Fruit fly (Drosophila melanogaster) whole organism, embryonic: ENCODE data around the gene Gclm.
A peak's percentile ranks its signal among the peaks of the same experiment; 100 is the strongest.

Experiments
- Ada2b ChIP-seq: fragments of 200-800 bp; sonication (Bioruptor generic); IDR thresholded peaks from 2 replicates; pipeline ENCODE4 v1.3.6; 2022; ENCODE audit warnings: missing biosample characterization, missing genetic modification characterization
- Asciz ChIP-seq: fragments of 200-800 bp; sonication (Bioruptor generic); optimal IDR thresholded peaks from 2 replicates; lab custom pipeline; 2017; ENCODE audit warnings: missing biosample characterization, mild to moderate bottlenecking, missing genetic modification characterization, missing genetic modification reagents
- Bgb ChIP-seq: fragments of 200-800 bp; sonication (Bioruptor generic); IDR thresholded peaks from 2 replicates; pipeline ENCODE4 v1.3.6; 2022; ENCODE audit warnings: missing biosample characterization, missing genetic modification characterization; ENCODE audit not compliant: partially characterized antibody
- CG10274 ChIP-seq: fragments of 200-800 bp; sonication (Bioruptor generic); optimal IDR thresholded peaks from 3 replicates; lab custom pipeline; 2017; ENCODE audit warnings: missing biosample characterization, mild to moderate bottlenecking, missing genetic modification characterization
- CG11085 ChIP-seq: fragments of 200-800 bp; sonication (Bioruptor generic); IDR thresholded peaks from 2 replicates; pipeline ENCODE4 v1.3.6; 2022; ENCODE audit warnings: missing biosample characterization, missing genetic modification characterization
- CG12299 ChIP-seq: fragments of 200-800 bp; sonication (Bioruptor generic); optimal IDR thresholded peaks from 2 replicates; lab custom pipeline; 2018; ENCODE audit warnings: missing biosample characterization, mild to moderate bottlenecking, missing genetic modification characterization
- CG12659 ChIP-seq: fragments of 200-800 bp; sonication (Bioruptor generic); optimal IDR thresholded peaks from 3 replicates; lab custom pipeline; 2017; ENCODE audit warnings: mild to moderate bottlenecking, missing biosample characterization, missing genetic modification reagents, missing genetic modification characterization
- CG14014 ChIP-seq: fragments of 200-800 bp; sonication (Bioruptor generic); IDR thresholded peaks from 2 replicates; pipeline ENCODE4 v1.3.6; 2022; ENCODE audit warnings: missing biosample characterization, missing genetic modification characterization
- CG14667 ChIP-seq: fragments of 200-800 bp; sonication (Bioruptor generic); IDR thresholded peaks from 2 replicates; pipeline ENCODE4 v1.3.6; 2022; ENCODE audit warnings: missing biosample characterization, missing genetic modification characterization
- CG1603 ChIP-seq: fragments of 200-800 bp; sonication (Bioruptor generic); optimal IDR thresholded peaks from 2 replicates; lab custom pipeline; 2019; ENCODE audit warnings: missing biosample characterization, mild to moderate bottlenecking, missing genetic modification characterization, moderate library complexity
- CG16813 ChIP-seq: fragments of 200-800 bp; sonication (Bioruptor generic); IDR thresholded peaks from 3 replicates; pipeline ENCODE4 v1.3.6; 2022; ENCODE audit warnings: missing biosample characterization, missing genetic modification characterization; ENCODE audit not compliant: partially characterized antibody
- CG3163 ChIP-seq: fragments of 200-800 bp; sonication (Bioruptor generic); optimal IDR thresholded peaks from 3 replicates; lab custom pipeline; 2016; ENCODE audit warnings: missing biosample characterization, missing genetic modification characterization
- CG32767 ChIP-seq: fragments of 200-800 bp; sonication (Bioruptor generic); IDR thresholded peaks from 2 replicates; pipeline ENCODE4 v1.3.6; 2022; ENCODE audit warnings: missing biosample characterization, missing genetic modification characterization
- CG34224 ChIP-seq: fragments of 200-800 bp; sonication (Bioruptor generic); IDR thresholded peaks from 3 replicates; pipeline ENCODE4 v1.3.6; 2022; ENCODE audit warnings: missing biosample characterization, missing genetic modification characterization; ENCODE audit not compliant: partially characterized antibody
- CG34422 ChIP-seq: fragments of 200-800 bp; sonication (Bioruptor generic); IDR thresholded peaks from 3 replicates; pipeline ENCODE4 v1.3.6; 2022; ENCODE audit warnings: missing biosample characterization, missing genetic modification characterization
- CG3847 ChIP-seq: fragments of 200-800 bp; sonication (Bioruptor generic); IDR thresholded peaks from 2 replicates; pipeline ENCODE4 v1.3.6; 2022; ENCODE audit warnings: missing biosample characterization, missing genetic modification characterization
- CG4360 ChIP-seq: fragments of 200-800 bp; sonication (Bioruptor generic); IDR thresholded peaks from 2 replicates; pipeline ENCODE4 v1.3.6; 2022; ENCODE audit warnings: missing biosample characterization, missing genetic modification characterization
- CG6854 ChIP-seq: fragments of 200-800 bp; sonication (Bioruptor generic); optimal IDR thresholded peaks from 3 replicates; lab custom pipeline; 2017; ENCODE audit warnings: missing biosample characterization, mild to moderate bottlenecking, missing genetic modification characterization
- D19A ChIP-seq: fragments of 200-800 bp; optimal IDR thresholded peaks from 3 replicates; lab custom pipeline; 2019; ENCODE audit warnings: missing biosample characterization, mild to moderate bottlenecking, missing genetic modification characterization, moderate library complexity
- Drgx ChIP-seq: fragments of 200-800 bp; sonication (Bioruptor generic); IDR thresholded peaks from 2 replicates; pipeline ENCODE4 v1.3.6; 2022; ENCODE audit warnings: missing biosample characterization, missing genetic modification characterization
- Elba2 ChIP-seq: fragments of 200-800 bp; sonication (Bioruptor generic); optimal IDR thresholded peaks from 3 replicates; lab custom pipeline; 2016; ENCODE audit warnings: missing biosample characterization, missing genetic modification characterization
- H15 ChIP-seq: fragments of 200-800 bp; sonication (Bioruptor generic); IDR thresholded peaks from 3 replicates; pipeline ENCODE4 v1.3.6; 2022; ENCODE audit warnings: missing biosample characterization, missing genetic modification characterization
- Hmx ChIP-seq: fragments of 200-800 bp; sonication (Bioruptor generic); optimal IDR thresholded peaks from 2 replicates; lab custom pipeline; 2016; ENCODE audit warnings: missing biosample characterization, missing genetic modification characterization
- Hr39 ChIP-seq: fragments of >200 bp; optimal IDR thresholded peaks from 2 replicates; lab custom pipeline; 2017
- Myb ChIP-seq: fragments of 200-800 bp; sonication (Bioruptor generic); optimal IDR thresholded peaks from 2 replicates; lab custom pipeline; 2016; ENCODE audit warnings: missing biosample characterization, missing genetic modification characterization
- NFAT ChIP-seq: fragments of 200-800 bp; sonication (Bioruptor generic); IDR thresholded peaks from 2 replicates; pipeline ENCODE4 v1.3.6; 2022; ENCODE audit warnings: missing biosample characterization, missing genetic modification characterization
- Nf-YB ChIP-seq: fragments of 200-800 bp; sonication (Bioruptor generic); optimal IDR thresholded peaks from 3 replicates; lab custom pipeline; 2019; ENCODE audit warnings: missing biosample characterization, mild to moderate bottlenecking, missing genetic modification characterization, moderate library complexity
- PHDP ChIP-seq: fragments of 200-800 bp; sonication (Bioruptor generic); optimal IDR thresholded peaks from 3 replicates; lab custom pipeline; 2018; ENCODE audit warnings: missing biosample characterization, mild to moderate bottlenecking, missing genetic modification characterization, moderate library complexity
- Rx ChIP-seq: fragments of 200-800 bp; sonication (Bioruptor generic); IDR thresholded peaks from 2 replicates; pipeline ENCODE4 v1.3.6; 2022; ENCODE audit warnings: missing biosample characterization, missing genetic modification characterization
- Sry-β ChIP-seq: fragments of 200-800 bp; sonication (Bioruptor generic); optimal IDR thresholded peaks from 2 replicates; lab custom pipeline; 2018; ENCODE audit warnings: missing biosample characterization, mild to moderate bottlenecking, missing genetic modification characterization, moderate library complexity
- Sry-δ ChIP-seq: fragments of 200-800 bp; sonication (Bioruptor generic); optimal IDR thresholded peaks from 2 replicates; lab custom pipeline; 2016; ENCODE audit warnings: missing biosample characterization, missing genetic modification characterization
- Trl ChIP-seq, 3 experiments: fragments of >200 bp in 2 of 3; fragments of 200-800 bp in 1 of 3; sonication (Bioruptor generic) in 1 of 3; optimal IDR thresholded peaks; 2 replicates in 1 of 3; 3 replicates in 2 of 3; lab custom pipeline; 2016 to 2017; ENCODE audit warnings: missing biosample characterization in 1 of 3, missing genetic modification characterization in 1 of 3
- Xrp1 ChIP-seq: fragments of 200-800 bp; sonication (Bioruptor generic); IDR thresholded peaks from 2 replicates; pipeline ENCODE4 v1.3.6; 2022; ENCODE audit warnings: missing biosample characterization, missing genetic modification characterization
- ara ChIP-seq: fragments of 200-800 bp; sonication (Bioruptor generic); IDR thresholded peaks from 2 replicates; pipeline ENCODE4 v1.3.6; 2022; ENCODE audit warnings: missing biosample characterization, missing genetic modification characterization
- bab2 ChIP-seq: fragments of 200-800 bp; sonication (Bioruptor generic); optimal IDR thresholded peaks from 2 replicates; lab custom pipeline; 2016; ENCODE audit warnings: missing biosample characterization, missing genetic modification characterization
- bowl ChIP-seq: fragments of 200-800 bp; sonication (Bioruptor generic); IDR thresholded peaks from 2 replicates; pipeline ENCODE4 v1.3.6; 2022; ENCODE audit warnings: missing biosample characterization, missing genetic modification characterization
- dysf ChIP-seq: fragments of 200-800 bp; sonication (Bioruptor generic); IDR thresholded peaks from 3 replicates; pipeline ENCODE4 v1.3.6; 2022; ENCODE audit warnings: missing biosample characterization, missing genetic modification characterization
- fru ChIP-seq: fragments of >200 bp; optimal IDR thresholded peaks from 2 replicates; lab custom pipeline; 2017
- hbn ChIP-seq: fragments of 200-800 bp; sonication (Bioruptor generic); IDR thresholded peaks from 2 replicates; pipeline ENCODE4 v1.3.6; 2022; ENCODE audit warnings: missing biosample characterization, missing genetic modification characterization; ENCODE audit not compliant: partially characterized antibody
- inv ChIP-seq: fragments of 200-800 bp; sonication (Bioruptor generic); IDR thresholded peaks from 2 replicates; pipeline ENCODE4 v1.3.6; 2022; ENCODE audit warnings: missing biosample characterization, missing genetic modification characterization; ENCODE audit not compliant: partially characterized antibody
- jumu ChIP-seq: fragments of 200-800 bp; sonication (Bioruptor generic); optimal IDR thresholded peaks from 3 replicates; lab custom pipeline; 2016; ENCODE audit warnings: missing biosample characterization, missing genetic modification characterization
- knrl ChIP-seq: fragments of 200-800 bp; sonication (Bioruptor generic); IDR thresholded peaks from 3 replicates; pipeline ENCODE4 v1.3.6; 2022; ENCODE audit warnings: missing biosample characterization, missing genetic modification characterization; ENCODE audit not compliant: partially characterized antibody
- lilli ChIP-seq: fragments of 200-800 bp; sonication (Bioruptor generic); optimal IDR thresholded peaks from 3 replicates; lab custom pipeline; 2016; ENCODE audit warnings: missing biosample characterization, missing genetic modification characterization
- odd ChIP-seq: fragments of 200-800 bp; sonication (Bioruptor generic); optimal IDR thresholded peaks from 2 replicates; lab custom pipeline; 2017; ENCODE audit warnings: missing biosample characterization, mild to moderate bottlenecking, missing genetic modification characterization
- onecut ChIP-seq: fragments of 200-800 bp; sonication (Bioruptor generic); IDR thresholded peaks from 2 replicates; pipeline ENCODE4 v1.3.6; 2022; ENCODE audit warnings: missing biosample characterization, missing genetic modification characterization
- otp ChIP-seq: fragments of 200-800 bp; sonication (Bioruptor generic); IDR thresholded peaks from 3 replicates; pipeline ENCODE4, ENCODE4 v1.3.6; 2022; ENCODE audit warnings: missing biosample characterization, missing genetic modification characterization
- repo ChIP-seq: fragments of 200-800 bp; sonication (Bioruptor generic); optimal IDR thresholded peaks from 2 replicates; lab custom pipeline; 2016; ENCODE audit warnings: missing biosample characterization, missing genetic modification characterization
- row ChIP-seq: fragments of 200-800 bp; sonication (Bioruptor generic); IDR thresholded peaks from 3 replicates; pipeline ENCODE4 v1.3.6; 2022; ENCODE audit warnings: missing biosample characterization, missing genetic modification characterization
- sr ChIP-seq: fragments of 200-800 bp; sonication (Bioruptor generic); IDR thresholded peaks from 3 replicates; pipeline ENCODE4 v1.3.6; 2022; ENCODE audit warnings: missing biosample characterization, missing genetic modification characterization
- ssp ChIP-seq: fragments of 200-800 bp; sonication (Bioruptor generic); IDR thresholded peaks from 2 replicates; pipeline ENCODE4 v1.3.6; 2022; ENCODE audit warnings: missing biosample characterization, missing genetic modification characterization
- usp ChIP-seq: fragments of >200 bp; optimal IDR thresholded peaks from 2 replicates; lab custom pipeline; 2017; ENCODE audit warnings: missing biosample characterization, missing genetic modification characterization
- zfh2 ChIP-seq: fragments of 200-800 bp; sonication (Bioruptor generic); optimal IDR thresholded peaks from 2 replicates; lab custom pipeline; 2016; ENCODE audit warnings: missing biosample characterization, missing genetic modification characterization

Gclm gene

DNA sequence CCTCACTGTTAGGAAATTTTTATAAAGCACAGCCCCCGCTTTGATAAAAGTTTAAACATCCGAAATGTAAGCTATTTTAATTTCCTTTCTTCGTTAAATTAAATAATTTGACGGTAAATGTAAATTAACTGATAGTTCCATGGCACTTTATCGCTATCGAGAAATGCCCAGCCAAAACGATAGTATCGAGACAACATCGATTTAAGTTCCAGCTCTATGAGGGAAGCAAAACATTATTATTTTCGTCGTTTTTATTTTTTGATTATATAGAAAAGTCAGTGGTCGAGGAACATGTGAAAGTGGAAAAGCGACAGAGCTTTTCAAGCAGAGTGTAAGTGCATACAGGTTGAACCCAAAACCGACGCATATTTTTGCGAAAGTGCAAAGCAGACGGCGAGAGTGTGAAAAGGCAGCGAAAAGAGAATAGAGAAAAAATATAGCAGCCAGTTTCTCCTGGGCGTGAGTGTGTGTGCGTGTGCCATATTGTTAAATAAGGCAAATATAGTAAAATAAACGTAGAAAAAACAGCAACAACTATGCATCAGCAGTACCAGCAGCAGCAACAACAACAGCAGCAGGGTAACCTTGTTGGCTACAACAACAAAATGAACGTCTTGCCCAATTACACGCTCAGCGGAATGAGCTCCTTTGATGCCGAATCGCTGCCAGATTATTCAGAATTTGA, 40.6 kb upstream of the Gclm start, which contains the start of gene CG45049 (continued):
- TF ChIP-seq Rx (GFP tag; lab: Robert Waterston, UW) (no peak), CG16813 (GFP tag; lab: Robert Waterston, UW) (peak; percentile 90), CG14667 (no peak), CG10274 (GFP tag; lab: Kevin White, UChicago) (no peak), Nf-YB (GFP tag; lab: Kevin White, UChicago) (no peak), Xrp1 (GFP tag; lab: Robert Waterston, UW) (no peak), CG6854 (no peak), CG3163 (GFP tag; lab: Kevin White, UChicago) (no peak), CG12659 (no peak), zfh2 (peak; percentile 10), Myb (no peak), PHDP (tag; lab: Kevin White, UChicago) (no peak), odd (GFP tag; lab: Kevin White, UChicago) (no peak), fru (lab: Kevin White, UChicago) (no peak), Sry-β (GFP tag; lab: Kevin White, UChicago) (no peak), row (peak; percentile 66), dysf (GFP tag; lab: Robert Waterston, UW) (no peak), hbn (GFP tag; lab: Robert Waterston, UW) (peak; percentile 75), NFAT (GFP tag; lab: Robert Waterston, UW) (no peak), otp (GFP tag; lab: Robert Waterston, UW) (no peak), Hmx (GFP tag; lab: Kevin White, UChicago) (no peak), CG12299 (tag; lab: Kevin White, UChicago) (no peak), CG11085 (GFP tag; lab: Robert Waterston, UW) (no peak), CG34422 (GFP tag; lab: Robert Waterston, UW) (no peak), CG14014 (no peak), D19A (no peak), bab2 (GFP tag; lab: Kevin White, UChicago) (no peak), Asciz (GFP tag; lab: Kevin White, UChicago) (no peak), repo (GFP tag; lab: Kevin White, UChicago) (no peak), knrl (GFP tag; lab: Robert Waterston, UW) (peak; percentile 91), H15 (GFP tag; lab: Robert Waterston, UW) (no peak), sr (GFP tag; lab: Robert Waterston, UW) (peak; percentile 35; the same call in 1 of the 3 replicates), lilli (GFP tag; lab: Kevin White, UChicago) (peak; percentile 34), jumu (GFP tag; lab: Kevin White, UChicago) (no peak), usp (GFP tag; lab: Kevin White, UChicago) (no peak), Hr39 (no peak), ssp (GFP tag; lab: Robert Waterston, UW) (no peak), Sry-δ (peak; percentile 89), CG3847 (GFP tag; lab: Robert Waterston, UW) (0 out of 2 replicates have a peak, but pooled peaks have one; percentile 37), CG4360 (GFP tag; lab: Robert Waterston, UW) (peak; percentile 85), CG32767 (GFP tag; lab: Robert Waterston, UW) (no peak), Bgb (GFP tag; lab: Robert Waterston, UW) (peak; percentile 92), Drgx (GFP tag; lab: Robert Waterston, UW) (no peak), CG1603 (tag; lab: Kevin White, UChicago) (peak; percentile 26), Trl (optimal IDR thresholded peaks at IDR 0.05; lab: Kevin White, UChicago) (peak in 1 of 2 experiments; percentile 69), Trl (GFP tag; optimal IDR thresholded peaks at IDR 0.05; lab: Kevin White, UChicago) (no peak), inv (GFP tag; lab: Robert Waterston, UW) (peak; percentile 89), onecut (GFP tag; lab: Robert Waterston, UW) (no peak), ara (GFP tag; lab: Robert Waterston, UW) (no peak), Ada2b (GFP tag; lab: Robert Waterston, UW) (no peak), bowl (GFP tag; lab: Robert Waterston, UW) (no peak), CG34224 (GFP tag; lab: Robert Waterston, UW) (peak; percentile 86), Elba2 (no peak)
